Fruit fly (Drosophila melanogaster): Measurements from ENCODE around the gene CecA2.

CecA2 gene

dm6 chr3R:30245739-30246589 is 34.0 kb downstream of the CecA2 start:
- TF ChIP-seq fd3F (GFP tag; optimal IDR thresholded peaks at IDR 0.05) (no peak), CG4282 (GFP tag; optimal IDR thresholded peaks at IDR 0.05) (no peak), Chrac-16 (GFP tag; optimal IDR thresholded peaks at IDR 0.05) (no peak), Ets65A (GFP tag) (peak; percentile 91), emc (GFP tag; optimal IDR thresholded peaks at IDR 0.05) (no peak)

dm6 chr3R:30246603-30247002 is 34.6 kb downstream of the CecA2 start, which contains the start of gene CG9733:
Gene CG9733 (minus strand): TSS chr3R:30246703.
- TF ChIP-seq Deaf1 (tag; optimal IDR thresholded peaks at IDR 0.05) (peak; percentile 51), Ets65A (GFP tag) (peak; percentile 27), CG34376 (GFP tag; optimal IDR thresholded peaks at IDR 0.05) (no peak)

- TF ChIP-seq CG34224 (GFP tag; IDR thresholded peaks at IDR 0.05; ENCODE audit: partially characterized antibody) (peak; percentile 58; the same call in 2 of the 3 replicates), sna (GFP tag; IDR thresholded peaks at IDR 0.05; ENCODE audit: partially characterized antibody) (0 out of 2 replicates have a peak, but pooled peaks have one; percentile 19), lab (GFP tag; optimal IDR thresholded peaks at IDR 0.05) (peak; percentile 21), hb (GFP tag; IDR thresholded peaks at IDR 0.05; ENCODE audit: partially characterized antibody) (peak; percentile 46; the same call in 1 of the 3 replicates), CG4617 (GFP tag; optimal IDR thresholded peaks at IDR 0.05; ENCODE audit: borderline replicate concordance) (no peak), slp2 (GFP tag; optimal IDR thresholded peaks at IDR 0.05) (no peak), chinmo (GFP tag; IDR thresholded peaks at IDR 0.05; ENCODE audit: partially characterized antibody) (0 out of 4 replicates have a peak, but pooled peaks have one; percentile 9), CG12299 (tag; optimal IDR thresholded peaks at IDR 0.05) (no peak), CG34376 (GFP tag; optimal IDR thresholded peaks at IDR 0.05) (no peak), Rx (GFP tag; IDR thresholded peaks at IDR 0.05) (no peak), CG31388 (GFP tag; optimal IDR thresholded peaks at IDR 0.05) (no peak), CG1529 (GFP tag; optimal IDR thresholded peaks at IDR 0.05) (no peak), CG2120 (GFP tag; optimal IDR thresholded peaks at IDR 0.05) (peak; percentile 12), Antp (GFP tag; optimal IDR thresholded peaks at IDR 0.05) (no peak), CG5245 (GFP tag; optimal IDR thresholded peaks at IDR 0.05) (no peak), Mes4 (GFP tag; optimal IDR thresholded peaks at IDR 0.05) (no peak), CG9727 (GFP tag; optimal IDR thresholded peaks at IDR 0.05) (no peak), odd (GFP tag; optimal IDR thresholded peaks at IDR 0.05) (no peak), kni (GFP tag; optimal IDR thresholded peaks at IDR 0.05) (no peak), bigmax (GFP tag; optimal IDR thresholded peaks at IDR 0.05) (no peak), CG32772 (GFP tag; IDR thresholded peaks at IDR 0.05) (no peak), CG2129 (GFP tag; IDR thresholded peaks at IDR 0.05; ENCODE audit: partially characterized antibody) (no peak), Dll (GFP tag; IDR thresholded peaks at IDR 0.05; ENCODE audit: partially characterized antibody) (no peak), CG8944 (GFP tag; optimal IDR thresholded peaks at IDR 0.05) (no peak), amos (GFP tag; IDR thresholded peaks at IDR 0.05; ENCODE audit: partially characterized antibody) (peak; percentile 66), CG6683 (GFP tag; optimal IDR thresholded peaks at IDR 0.05) (no peak), Dip2 (GFP tag; IDR thresholded peaks at IDR 0.05) (no peak), NC2β (GFP tag; optimal IDR thresholded peaks at IDR 0.05) (no peak), onecut (GFP tag; IDR thresholded peaks at IDR 0.05) (no peak), Aef1 (GFP tag; IDR thresholded peaks at IDR 0.05) (no peak), sisA (GFP tag; IDR thresholded peaks at IDR 0.05) (no peak), CG3995 (GFP tag; optimal IDR thresholded peaks at IDR 0.05) (no peak), CG16815 (GFP tag; optimal IDR thresholded peaks at IDR 0.05) (no peak), CG17912 (GFP tag; optimal IDR thresholded peaks at IDR 0.05) (no peak), slou (GFP tag; optimal IDR thresholded peaks at IDR 0.05) (no peak), peb (GFP tag; IDR thresholded peaks at IDR 0.05) (no peak), CG4820 (GFP tag; optimal IDR thresholded peaks at IDR 0.05) (no peak), eyg (GFP tag; optimal IDR thresholded peaks at IDR 0.05) (no peak)
These were observed 35.9 kb downstream of the CecA2 start for dm6 chr3R:30247802-30248363.

Data from whole organism, embryonic.